Fruit fly (Drosophila melanogaster): Measurements from ENCODE around the gene CG42834.

The CG42834 gene

DNA sequence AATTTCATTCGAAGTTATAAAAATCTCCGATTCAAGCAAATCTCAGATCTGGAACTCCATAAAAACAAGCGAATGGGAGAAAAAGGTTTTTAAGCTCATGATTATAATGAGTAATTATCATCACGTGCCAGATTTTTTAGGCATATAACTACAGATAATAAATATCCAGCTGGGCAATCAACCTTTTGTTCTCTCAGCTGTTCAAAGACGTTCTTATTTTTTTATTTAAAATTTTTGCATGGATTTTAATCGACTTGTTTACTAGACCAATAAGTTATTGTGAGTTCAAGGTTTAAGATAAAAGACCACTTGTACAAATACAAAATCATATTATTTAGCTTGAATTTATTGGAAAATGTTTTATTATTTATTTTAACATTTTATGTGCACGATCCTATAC is 14.4 kb upstream of the CG42834 start:
- TF ChIP-seq tj (GFP tag; optimal IDR thresholded peaks at IDR 0.05), result no peak

DNA sequence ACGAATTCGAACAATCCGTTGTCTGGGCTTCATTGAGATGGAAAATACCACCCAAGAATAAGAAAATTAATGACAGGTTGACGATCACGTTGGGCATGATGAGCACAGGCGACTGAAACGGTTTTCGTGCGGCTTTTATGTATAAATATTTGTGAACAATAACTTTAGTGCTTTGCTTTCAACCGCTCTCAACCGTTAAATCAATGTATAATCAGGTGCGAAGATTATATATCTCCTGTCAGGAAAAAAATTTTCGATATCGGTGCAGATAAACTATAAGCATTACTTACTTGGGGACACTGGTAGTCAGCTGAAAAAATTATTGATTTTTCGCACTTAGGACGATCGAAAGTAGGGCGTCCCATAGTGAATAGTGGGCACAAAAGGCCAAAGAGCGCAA is 13.6 kb upstream of the CG42834 start, which contains the start of gene CG42823:
Gene CG42823 (minus strand): TSS at position 101 of the 400 bp plus-strand sequence.
- no peak for TF ChIP-seq CG7101 (tag; optimal IDR thresholded peaks at IDR 0.05)
- no peak for TF ChIP-seq cnc (optimal IDR thresholded peaks at IDR 0.05)
- TF ChIP-seq Mnt (GFP tag; optimal IDR thresholded peaks at IDR 0.05), result no peak
- no peak for TF ChIP-seq CG5204 (GFP tag; optimal IDR thresholded peaks at IDR 0.05)
- TF ChIP-seq kay (GFP tag; ENCODE audit: borderline replicate concordance), result no peak
- TF ChIP-seq CG11617 (GFP tag; optimal IDR thresholded peaks at IDR 0.05), result no peak
- TF ChIP-seq CG1620 (GFP tag; optimal IDR thresholded peaks at IDR 0.05), result no peak

DNA sequence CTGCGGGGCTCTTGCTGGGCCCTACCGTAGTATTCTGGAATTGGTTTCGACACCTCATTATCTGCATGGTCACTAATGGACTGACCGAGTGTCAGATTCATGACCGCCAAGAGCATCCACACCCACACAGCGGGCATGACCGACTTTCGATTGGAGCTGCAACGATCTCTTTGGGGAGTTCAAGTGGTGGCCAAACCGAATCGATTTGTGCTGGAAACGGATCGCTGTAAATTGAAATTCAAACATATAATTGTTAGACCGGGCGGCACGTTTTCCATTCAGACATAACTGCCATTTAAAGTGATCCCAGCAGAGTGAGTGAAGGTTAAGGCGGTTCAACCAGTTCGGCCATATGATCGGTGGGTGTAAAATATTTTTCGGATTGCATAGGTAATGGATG is 12.1 kb upstream of the CG42834 start, which contains the start of the genes CG42824 and CG42798:
Gene CG42824 (minus strand): TSS at position 101 of the 400 bp plus-strand sequence.
Gene CG42798 (plus strand): TSS at position 268 of the 400 bp plus-strand sequence.
- TF ChIP-seq CG5204 (GFP tag; optimal IDR thresholded peaks at IDR 0.05), result no peak
- TF ChIP-seq cic (GFP tag; optimal IDR thresholded peaks at IDR 0.05), result no peak
- TF ChIP-seq Clk (GFP tag; optimal IDR thresholded peaks at IDR 0.05), result no peak
- no peak for TF ChIP-seq Hr96 (GFP tag; optimal IDR thresholded peaks at IDR 0.05)
- no peak for TF ChIP-seq toe (GFP tag; optimal IDR thresholded peaks at IDR 0.05)
- no peak for TF ChIP-seq pad (GFP tag; optimal IDR thresholded peaks at IDR 0.05)
- no peak for TF ChIP-seq tj (GFP tag; optimal IDR thresholded peaks at IDR 0.05)
- TF ChIP-seq CG33017 (tag; optimal IDR thresholded peaks at IDR 0.05), result no peak
- no peak for TF ChIP-seq CG7045 (GFP tag; optimal IDR thresholded peaks at IDR 0.05)
- TF ChIP-seq CG7101 (tag; optimal IDR thresholded peaks at IDR 0.05), result no peak

DNA sequence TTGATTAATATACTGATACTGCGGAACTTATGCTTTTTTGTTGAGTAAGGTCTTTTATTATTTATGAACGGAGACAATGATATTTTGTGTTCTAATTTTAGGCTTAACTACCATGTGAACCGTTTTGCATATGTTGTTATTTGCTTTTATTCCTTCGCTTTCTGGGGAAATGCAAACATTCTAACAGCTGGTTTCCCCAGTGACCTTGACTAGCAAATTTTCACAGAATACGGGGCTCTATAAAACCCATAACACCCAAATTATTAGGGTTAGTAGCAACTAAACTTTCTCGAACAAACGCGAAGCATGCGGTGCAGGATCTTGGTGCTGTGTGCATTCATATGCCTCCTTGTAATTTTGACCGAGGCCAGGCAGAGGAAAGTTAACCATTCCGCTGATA is 11.0 kb upstream of the CG42834 start, which contains the start of gene CG17283:
Gene CG17283 (plus strand): TSS at position 301 of the 400 bp plus-strand sequence.
- TF ChIP-seq cnc (optimal IDR thresholded peaks at IDR 0.05) (no peak), Crg-1 (GFP tag; optimal IDR thresholded peaks at IDR 0.05) (no peak), Mnt (GFP tag; optimal IDR thresholded peaks at IDR 0.05) (no peak), kay (GFP tag; ENCODE audit: borderline replicate concordance) (no peak), Hr96 (GFP tag; optimal IDR thresholded peaks at IDR 0.05) (no peak), CG12768 (GFP tag; optimal IDR thresholded peaks at IDR 0.05) (no peak), pad (GFP tag; optimal IDR thresholded peaks at IDR 0.05) (no peak), ovo (GFP tag; optimal IDR thresholded peaks at IDR 0.05) (no peak), toe (GFP tag; optimal IDR thresholded peaks at IDR 0.05) (no peak), CG5204 (GFP tag; optimal IDR thresholded peaks at IDR 0.05) (no peak)

DNA sequence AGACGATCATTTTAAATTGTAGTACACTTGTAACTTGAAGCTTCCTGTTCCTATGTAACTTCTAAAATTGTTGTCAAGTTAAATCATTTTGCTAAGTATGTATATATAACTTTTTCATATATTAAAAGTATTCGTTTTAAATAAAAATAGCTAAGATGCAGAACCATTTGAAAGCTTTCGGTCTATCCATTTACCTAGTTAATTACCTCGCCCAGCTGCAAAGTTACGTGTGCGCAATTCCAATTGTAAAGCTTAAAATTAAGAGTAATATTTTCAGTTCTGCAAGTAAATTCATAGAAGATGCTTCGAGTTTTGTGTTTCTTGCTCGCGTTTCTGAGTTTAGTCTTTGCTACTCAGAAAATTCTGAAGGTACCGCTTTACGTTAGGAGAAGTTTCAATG is 9.2 kb upstream of the CG42834 start, which contains the start of gene CG5860:
Gene CG5860 (plus strand): TSS at position 301 of the 400 bp plus-strand sequence.
- no peak for TF ChIP-seq CG7045 (GFP tag; optimal IDR thresholded peaks at IDR 0.05)
- TF ChIP-seq CG33017 (tag; optimal IDR thresholded peaks at IDR 0.05), result no peak
- TF ChIP-seq CG7101 (tag; optimal IDR thresholded peaks at IDR 0.05), result no peak
- no peak for TF ChIP-seq bab1 (GFP tag; optimal IDR thresholded peaks at IDR 0.05)
- no peak for TF ChIP-seq Crg-1 (GFP tag; optimal IDR thresholded peaks at IDR 0.05)
- no peak for TF ChIP-seq CG5204 (GFP tag; optimal IDR thresholded peaks at IDR 0.05)
- TF ChIP-seq toe (GFP tag; optimal IDR thresholded peaks at IDR 0.05), result no peak

DNA sequence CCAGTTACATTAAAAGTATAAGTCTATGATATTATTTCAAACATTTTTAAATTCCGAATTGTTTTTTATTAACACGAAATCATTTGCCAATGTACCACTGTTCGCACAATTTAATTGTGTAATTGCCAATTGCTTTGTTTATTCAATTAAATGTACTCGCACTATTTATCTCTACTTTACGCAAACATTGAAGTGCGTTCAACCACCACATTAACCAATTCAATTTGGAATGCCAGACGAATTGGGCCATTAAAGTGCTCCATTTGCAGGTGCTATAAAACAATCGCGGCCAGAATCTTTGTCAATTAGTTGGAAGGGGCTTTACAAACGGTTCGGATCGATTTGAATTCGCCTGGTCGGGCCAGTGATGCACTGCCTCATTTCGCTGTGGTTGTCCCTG is 7.8 kb upstream of the CG42834 start, which contains the start of gene CG5863:
Gene CG5863 (plus strand): TSS at position 301 of the 400 bp plus-strand sequence.
- TF ChIP-seq ovo (GFP tag; optimal IDR thresholded peaks at IDR 0.05), result no peak
- no peak for TF ChIP-seq Crg-1 (GFP tag; optimal IDR thresholded peaks at IDR 0.05)
- no peak for TF ChIP-seq CG7101 (tag; optimal IDR thresholded peaks at IDR 0.05)
- TF ChIP-seq Mnt (GFP tag; optimal IDR thresholded peaks at IDR 0.05), result no peak
- TF ChIP-seq CG11617 (GFP tag; optimal IDR thresholded peaks at IDR 0.05), result no peak
- no peak for TF ChIP-seq CG7045 (GFP tag; optimal IDR thresholded peaks at IDR 0.05)
- no peak for TF ChIP-seq CG14711 (tag; optimal IDR thresholded peaks at IDR 0.05)
- TF ChIP-seq pad (GFP tag; optimal IDR thresholded peaks at IDR 0.05), result no peak
- no peak for TF ChIP-seq CG12768 (GFP tag; optimal IDR thresholded peaks at IDR 0.05)

DNA sequence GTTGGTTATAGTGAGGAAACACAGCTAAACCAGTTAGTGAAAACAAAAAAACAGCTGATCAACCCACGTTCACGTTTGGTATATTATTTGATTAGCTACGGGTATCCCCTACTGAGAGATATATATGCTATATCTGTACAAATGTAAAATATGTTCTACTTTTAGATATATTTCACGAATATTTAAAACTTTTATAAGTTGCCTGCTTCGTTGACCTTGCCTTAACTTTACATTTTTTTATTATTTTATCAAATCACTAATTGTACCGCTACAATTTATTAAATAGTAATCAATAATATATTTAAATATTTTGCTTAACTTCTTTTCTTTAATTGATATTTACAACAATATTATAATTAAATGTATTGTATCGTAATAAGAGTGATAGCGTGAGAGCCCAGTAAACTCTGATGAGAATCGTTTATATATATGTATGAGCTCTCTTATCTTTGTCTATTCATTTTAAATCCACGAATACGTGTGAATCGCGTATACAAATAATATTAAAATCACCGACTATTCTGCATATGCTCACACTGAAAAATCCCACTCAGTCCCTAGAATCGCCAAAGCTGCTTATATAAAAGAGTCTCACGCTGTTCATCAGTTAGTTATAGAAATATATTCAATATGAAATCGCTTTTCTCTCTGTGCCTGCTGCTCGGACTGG is 6.0 kb upstream of the CG42834 start, which contains the start of gene CG42821:
Gene CG42821 (plus strand): TSS at position 620 of the 670 bp plus-strand sequence.
- TF ChIP-seq Crg-1 (GFP tag; optimal IDR thresholded peaks at IDR 0.05), result no peak
- TF ChIP-seq kay (GFP tag; ENCODE audit: borderline replicate concordance), result no peak
- TF ChIP-seq pad (GFP tag; optimal IDR thresholded peaks at IDR 0.05), result no peak
- no peak for TF ChIP-seq tj (GFP tag; optimal IDR thresholded peaks at IDR 0.05)
- TF ChIP-seq Mnt (GFP tag; optimal IDR thresholded peaks at IDR 0.05), result no peak
- peak; percentile 29 for TF ChIP-seq CG14711 (tag; optimal IDR thresholded peaks at IDR 0.05)
- no peak for TF ChIP-seq CG11617 (GFP tag; optimal IDR thresholded peaks at IDR 0.05)
- TF ChIP-seq CG1620 (GFP tag; optimal IDR thresholded peaks at IDR 0.05), result no peak
- TF ChIP-seq CG5204 (GFP tag; optimal IDR thresholded peaks at IDR 0.05), result no peak
- TF ChIP-seq bab1 (GFP tag; optimal IDR thresholded peaks at IDR 0.05), result peak; percentile 23
- no peak for TF ChIP-seq cnc (optimal IDR thresholded peaks at IDR 0.05)
- no peak for TF ChIP-seq toe (GFP tag; optimal IDR thresholded peaks at IDR 0.05)
- no peak for TF ChIP-seq CG33017 (tag; optimal IDR thresholded peaks at IDR 0.05)

All from whole organism, adult.